Fruit fly (Drosophila melanogaster) whole organism, embryonic: Measurements from ENCODE around the gene Rai1.

Experiments
- Adf1 ChIP-seq: fragments of 200-800 bp; sonication (Bioruptor generic); IDR thresholded peaks from 2 replicates; pipeline ENCODE4 v1.3.6; 2022; ENCODE audit warnings: missing biosample characterization, missing genetic modification characterization
- Asciz ChIP-seq: fragments of 200-800 bp; sonication (Bioruptor generic); optimal IDR thresholded peaks from 2 replicates; lab custom pipeline; 2017; ENCODE audit warnings: missing biosample characterization, mild to moderate bottlenecking, missing genetic modification characterization, missing genetic modification reagents
- B-H1 ChIP-seq: fragments of 200-800 bp; sonication (Bioruptor generic); IDR thresholded peaks from 3 replicates; pipeline ENCODE4 v1.3.6; 2022; ENCODE audit warnings: missing biosample characterization, missing genetic modification characterization
- CG10267 ChIP-seq: fragments of 200-800 bp; sonication (Bioruptor generic); optimal IDR thresholded peaks from 2 replicates; lab custom pipeline; 2018; ENCODE audit warnings: missing biosample characterization, mild to moderate bottlenecking, missing genetic modification characterization, moderate library complexity
- CG10565 ChIP-seq: fragments of 200-800 bp; sonication (Bioruptor generic); optimal IDR thresholded peaks from 3 replicates; lab custom pipeline; 2016; ENCODE audit warnings: missing biosample characterization, mild to moderate bottlenecking, missing genetic modification characterization
- CG11560 ChIP-seq: fragments of 200-800 bp; sonication (Bioruptor generic); IDR thresholded peaks from 3 replicates; pipeline ENCODE4 v1.3.6; 2022; ENCODE audit warnings: missing biosample characterization, missing genetic modification characterization
- CG11723 ChIP-seq: fragments of 200-800 bp; sonication (Bioruptor generic); optimal IDR thresholded peaks from 2 replicates; lab custom pipeline; 2017; ENCODE audit warnings: missing biosample characterization, mild to moderate bottlenecking, missing genetic modification characterization
- CG12155 ChIP-seq: fragments of 200-800 bp; sonication (Bioruptor generic); optimal IDR thresholded peaks from 3 replicates; lab custom pipeline; 2016; ENCODE audit warnings: missing biosample characterization, missing genetic modification characterization
- CG13287 ChIP-seq: fragments of 200-800 bp; sonication (Bioruptor generic); IDR thresholded peaks from 2 replicates; pipeline ENCODE4 v1.3.6; 2022; ENCODE audit warnings: missing biosample characterization, missing genetic modification characterization; ENCODE audit not compliant: partially characterized antibody
- CG17361 ChIP-seq: fragments of 200-800 bp; sonication (Bioruptor generic); IDR thresholded peaks from 3 replicates; pipeline ENCODE4 v1.3.6; 2022; ENCODE audit warnings: missing biosample characterization, missing genetic modification characterization
- CG17829 ChIP-seq: fragments of 200-800 bp; optimal IDR thresholded peaks from 2 replicates; lab custom pipeline; 2019; ENCODE audit warnings: missing biosample characterization, mild to moderate bottlenecking, missing genetic modification characterization, moderate library complexity
- CG17912 ChIP-seq: fragments of 200-800 bp; sonication (Bioruptor generic); optimal IDR thresholded peaks from 2 replicates; lab custom pipeline; 2018; ENCODE audit warnings: missing biosample characterization, mild to moderate bottlenecking, missing genetic modification characterization
- CG2202 ChIP-seq: fragments of 200-800 bp; sonication (Bioruptor generic); optimal IDR thresholded peaks from 2 replicates; lab custom pipeline; 2018; ENCODE audit warnings: missing biosample characterization, mild to moderate bottlenecking, missing genetic modification characterization
- CG4328 ChIP-seq: fragments of 200-800 bp; sonication (Bioruptor generic); optimal IDR thresholded peaks from 3 replicates; lab custom pipeline; 2017; ENCODE audit warnings: missing biosample characterization, missing genetic modification reagents, missing genetic modification characterization
- CG4360 ChIP-seq: fragments of 200-800 bp; sonication (Bioruptor generic); IDR thresholded peaks from 2 replicates; pipeline ENCODE4 v1.3.6; 2022; ENCODE audit warnings: missing biosample characterization, missing genetic modification characterization
- CG6683 ChIP-seq: fragments of 200-800 bp; sonication (Bioruptor generic); optimal IDR thresholded peaks from 2 replicates; lab custom pipeline; 2017; ENCODE audit warnings: missing biosample characterization, mild to moderate bottlenecking, missing genetic modification characterization, missing genetic modification reagents
- CG8924 ChIP-seq: fragments of 200-800 bp; optimal IDR thresholded peaks from 3 replicates; lab custom pipeline; 2019; ENCODE audit warnings: missing biosample characterization, mild to moderate bottlenecking, missing genetic modification characterization, moderate library complexity
- Chrac-16 ChIP-seq: fragments of 200-800 bp; sonication (Bioruptor generic); optimal IDR thresholded peaks from 3 replicates; lab custom pipeline; 2016; ENCODE audit warnings: missing biosample characterization, missing genetic modification characterization
- D ChIP-seq, 2 experiments: fragments of 200-800 bp in 1 of 2; fragments of >200 bp in 1 of 2; sonication (Bioruptor generic) in 1 of 2; optimal IDR thresholded peaks; 2 replicates in 1 of 2; 3 replicates in 1 of 2; lab custom pipeline; 2017; ENCODE audit warnings: mild to moderate bottlenecking in 1 of 2, missing biosample characterization in 1 of 2, missing genetic modification characterization in 1 of 2, missing genetic modification reagents in 1 of 2
- Dek ChIP-seq: fragments of 200-800 bp; sonication (Bioruptor generic); optimal IDR thresholded peaks from 3 replicates; lab custom pipeline; 2019; ENCODE audit warnings: missing biosample characterization, mild to moderate bottlenecking, missing genetic modification characterization, moderate library complexity
- Dp ChIP-seq: fragments of 200-800 bp; sonication (Bioruptor generic); optimal IDR thresholded peaks from 2 replicates; lab custom pipeline; 2018; ENCODE audit warnings: missing biosample characterization, mild to moderate bottlenecking, missing genetic modification characterization, moderate library complexity
- Eip74EF ChIP-seq, 2 experiments: fragments of 200-800 bp in 1 of 2; fragments of >200 bp in 1 of 2; sonication (Bioruptor generic) in 1 of 2; optimal IDR thresholded peaks; 2 replicates each; lab custom pipeline; 2017 to 2019; ENCODE audit warnings: missing biosample characterization in 2 of 2, missing genetic modification characterization in 2 of 2, mild to moderate bottlenecking in 1 of 2, moderate library complexity in 1 of 2
- H2.0 ChIP-seq: fragments of 200-800 bp; sonication (Bioruptor generic); IDR thresholded peaks from 2 replicates; pipeline ENCODE4 v1.3.6; 2022; ENCODE audit warnings: missing biosample characterization, missing genetic modification characterization
- HLH3B ChIP-seq: fragments of 200-800 bp; sonication (Bioruptor generic); IDR thresholded peaks from 2 replicates; pipeline ENCODE4 v1.3.6; 2022; ENCODE audit warnings: missing biosample characterization, missing genetic modification characterization
- HLH4C ChIP-seq: fragments of 200-800 bp; sonication (Bioruptor generic); IDR thresholded peaks from 3 replicates; pipeline ENCODE4 v1.3.6; 2022; ENCODE audit warnings: missing biosample characterization, missing genetic modification characterization; ENCODE audit not compliant: partially characterized antibody
- HmgZ ChIP-seq: fragments of 200-800 bp; sonication (Bioruptor generic); optimal IDR thresholded peaks from 2 replicates; lab custom pipeline; 2018; ENCODE audit warnings: missing biosample characterization, mild to moderate bottlenecking, missing genetic modification characterization
- Poxn ChIP-seq: fragments of 200-800 bp; sonication (Bioruptor generic); IDR thresholded peaks from 2 replicates; pipeline ENCODE4 v1.3.6; 2022; ENCODE audit warnings: missing biosample characterization, missing genetic modification characterization
- Sry-δ ChIP-seq: fragments of 200-800 bp; sonication (Bioruptor generic); optimal IDR thresholded peaks from 2 replicates; lab custom pipeline; 2016; ENCODE audit warnings: missing biosample characterization, missing genetic modification characterization
- Xrp1 ChIP-seq: fragments of 200-800 bp; sonication (Bioruptor generic); IDR thresholded peaks from 2 replicates; pipeline ENCODE4 v1.3.6; 2022; ENCODE audit warnings: missing biosample characterization, missing genetic modification characterization
- amos ChIP-seq: fragments of 200-800 bp; sonication (Bioruptor generic); IDR thresholded peaks from 2 replicates; pipeline ENCODE4 v1.3.6; 2022; ENCODE audit warnings: missing biosample characterization, missing genetic modification characterization; ENCODE audit not compliant: partially characterized antibody
- ato ChIP-seq: fragments of 200-800 bp; sonication (Bioruptor generic); IDR thresholded peaks from 2 replicates; pipeline ENCODE4 v1.3.6; 2022; ENCODE audit warnings: missing biosample characterization, missing genetic modification characterization; ENCODE audit not compliant: partially characterized antibody
- br ChIP-seq: fragments of >200 bp; optimal IDR thresholded peaks from 2 replicates; lab custom pipeline; 2017
- cato ChIP-seq: fragments of 200-800 bp; sonication (Bioruptor generic); optimal IDR thresholded peaks from 2 replicates; lab custom pipeline; 2016; ENCODE audit warnings: missing biosample characterization, missing genetic modification characterization, borderline replicate concordance
- chn ChIP-seq: fragments of 200-800 bp; sonication (Bioruptor generic); optimal IDR thresholded peaks from 2 replicates; lab custom pipeline; 2016; ENCODE audit warnings: missing biosample characterization, missing genetic modification characterization
- dimm ChIP-seq: fragments of 200-800 bp; sonication (Bioruptor generic); IDR thresholded peaks from 2 replicates; pipeline ENCODE4 v1.3.6; 2022; ENCODE audit warnings: missing biosample characterization, missing genetic modification characterization
- dpn ChIP-seq, 2 experiments: fragments of 200-800 bp; sonication (Bioruptor generic); optimal IDR thresholded peaks; 3 replicates each; lab custom pipeline; 2016; ENCODE audit warnings: missing biosample characterization in 2 of 2, missing genetic modification characterization in 2 of 2
- ems ChIP-seq: fragments of 200-800 bp; sonication (Bioruptor generic); optimal IDR thresholded peaks from 3 replicates; lab custom pipeline; 2016; ENCODE audit warnings: missing biosample characterization, missing genetic modification characterization
- ewg ChIP-seq: fragments of 200-800 bp; sonication (Bioruptor generic); optimal IDR thresholded peaks from 3 replicates; lab custom pipeline; 2017; ENCODE audit warnings: mild to moderate bottlenecking, missing biosample characterization, missing genetic modification reagents, missing genetic modification characterization
- gcm2 ChIP-seq: fragments of 200-800 bp; sonication (Bioruptor generic); optimal IDR thresholded peaks from 2 replicates; lab custom pipeline; 2016; ENCODE audit warnings: missing biosample characterization, missing genetic modification characterization
- hth ChIP-seq: fragments of >200 bp; optimal IDR thresholded peaks from 2 replicates; lab custom pipeline; 2017; ENCODE audit warnings: inconsistent platforms
- ind ChIP-seq: fragments of 200-800 bp; sonication (Bioruptor generic); optimal IDR thresholded peaks from 3 replicates; lab custom pipeline; 2016; ENCODE audit warnings: missing biosample characterization, missing genetic modification characterization
- nau ChIP-seq: fragments of 200-800 bp; sonication (Bioruptor generic); optimal IDR thresholded peaks from 3 replicates; lab custom pipeline; 2017; ENCODE audit warnings: missing biosample characterization, mild to moderate bottlenecking, missing genetic modification characterization, missing genetic modification reagents
- ro ChIP-seq: fragments of 200-800 bp; sonication (Bioruptor generic); IDR thresholded peaks from 2 replicates; pipeline ENCODE4 v1.3.6; 2022; ENCODE audit warnings: missing biosample characterization, missing genetic modification characterization
- slp2 ChIP-seq: fragments of 200-800 bp; sonication (Bioruptor generic); optimal IDR thresholded peaks from 2 replicates; lab custom pipeline; 2016; ENCODE audit warnings: missing biosample characterization, missing genetic modification characterization
- ssp ChIP-seq: fragments of 200-800 bp; sonication (Bioruptor generic); IDR thresholded peaks from 2 replicates; pipeline ENCODE4 v1.3.6; 2022; ENCODE audit warnings: missing biosample characterization, missing genetic modification characterization
- sug ChIP-seq: fragments of 200-800 bp; optimal IDR thresholded peaks from 2 replicates; lab custom pipeline; 2019; ENCODE audit warnings: missing biosample characterization, mild to moderate bottlenecking, missing genetic modification characterization, moderate library complexity
- toy ChIP-seq: fragments of 200-800 bp; sonication (Bioruptor generic); IDR thresholded peaks from 2 replicates; pipeline ENCODE4 v1.3.6; 2022; ENCODE audit warnings: missing biosample characterization, missing genetic modification characterization
- ttk ChIP-seq: fragments of 200-800 bp; sonication (Bioruptor generic); IDR thresholded peaks from 2 replicates; pipeline ENCODE4 v2.1.2; 2022; ENCODE audit warnings: missing biosample characterization, missing genetic modification characterization
- zfh1 ChIP-seq: fragments of 200-800 bp; sonication (Bioruptor generic); IDR thresholded peaks from 3 replicates; pipeline ENCODE4 v1.3.6; 2022; ENCODE audit warnings: missing biosample characterization, missing genetic modification characterization

Gene Rai1

DNA sequence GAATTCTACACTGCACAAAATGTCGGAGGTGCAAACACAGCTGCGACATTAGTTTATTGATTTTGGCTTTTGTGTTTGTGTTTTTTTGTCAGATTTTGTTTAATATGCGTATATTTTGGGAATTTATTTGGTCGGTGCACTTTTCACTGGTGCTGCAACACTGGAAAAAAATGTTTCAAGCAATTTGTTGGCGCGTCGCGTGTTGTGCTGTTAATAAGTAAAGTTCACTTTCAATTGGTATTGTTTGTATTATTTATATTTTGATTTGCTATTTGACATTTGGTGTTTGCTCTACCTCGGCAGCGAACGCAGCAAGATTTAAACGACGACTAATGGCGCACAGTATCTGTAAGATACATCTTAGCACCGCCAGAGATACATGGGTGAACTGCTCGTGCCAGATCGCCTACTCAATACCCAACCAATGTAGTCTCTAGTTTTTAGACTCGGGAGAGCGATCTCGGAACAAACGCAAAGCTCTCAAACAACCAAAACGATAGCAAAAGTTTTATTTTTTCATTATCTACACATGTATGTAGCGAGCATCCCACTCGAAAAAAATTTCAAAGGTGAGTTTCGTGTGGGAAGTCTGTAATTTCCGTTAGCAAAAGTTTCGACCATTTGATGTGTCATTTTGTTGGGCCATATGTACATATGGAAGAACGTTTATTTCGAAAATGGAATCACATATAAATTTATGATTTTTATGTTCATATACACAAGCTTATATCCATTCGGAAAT is 20.8 kb downstream of the Rai1 start (continued):
- TF ChIP-seq amos (GFP tag; lab: Robert Waterston, UW) (no peak; the same call in 1 of the 2 replicates), ind (GFP tag; lab: Kevin White, UChicago) (peak; percentile 60), ems (GFP tag; lab: Kevin White, UChicago) (peak; percentile 49), CG10565 (GFP tag; lab: Kevin White, UChicago) (no peak), ssp (GFP tag; lab: Robert Waterston, UW) (no peak), CG11723 (GFP tag; lab: Kevin White, UChicago) (peak; percentile 21), Sry-δ (GFP tag; lab: Kevin White, UChicago) (no peak), CG11560 (tag; lab: Robert Waterston, UW) (0 out of 3 replicates have a peak, but pooled peaks have one; percentile 19), ro (GFP tag; lab: Robert Waterston, UW) (no peak), nau (GFP tag; lab: Kevin White, UChicago) (peak; percentile 11), hth (lab: Kevin White, UChicago) (no peak), HLH3B (peak; percentile 43; the same call in 1 of the 2 replicates), Xrp1 (GFP tag; lab: Robert Waterston, UW) (peak; percentile 45; the same call in 1 of the 2 replicates), B-H1 (GFP tag; lab: Robert Waterston, UW) (no peak), CG10267 (tag; lab: Kevin White, UChicago) (peak; percentile 4), CG6683 (GFP tag; lab: Kevin White, UChicago) (no peak), Poxn (no peak), dpn (GFP tag; optimal IDR thresholded peaks at IDR 0.05; lab: Kevin White, UChicago) (peak; percentile 47 to 59), CG17912 (GFP tag; lab: Kevin White, UChicago) (no peak), Chrac-16 (GFP tag; lab: Kevin White, UChicago) (peak; percentile 40), br (lab: Kevin White, UChicago) (no peak), D (optimal IDR thresholded peaks at IDR 0.05; lab: Kevin White, UChicago) (no peak), D (GFP tag; optimal IDR thresholded peaks at IDR 0.05; lab: Kevin White, UChicago) (peak; percentile 35), dimm (GFP tag; lab: Robert Waterston, UW) (no peak), chn (GFP tag; lab: Kevin White, UChicago) (no peak), zfh1 (GFP tag; lab: Robert Waterston, UW) (peak; percentile 41; the same call in 1 of the 3 replicates), slp2 (GFP tag; lab: Kevin White, UChicago) (peak; percentile 53), H2.0 (0 out of 2 replicates have a peak, but pooled peaks have one; percentile 21), Asciz (peak; percentile 25), CG12155 (GFP tag; lab: Kevin White, UChicago) (peak; percentile 38), HLH4C (GFP tag; lab: Robert Waterston, UW) (no peak), CG8924 (tag; lab: Kevin White, UChicago) (peak; percentile 31), ewg (GFP tag; lab: Kevin White, UChicago) (peak; percentile 29), gcm2 (GFP tag; lab: Kevin White, UChicago) (peak; percentile 10), Adf1 (GFP tag; lab: Robert Waterston, UW) (no peak), CG4328 (GFP tag; lab: Kevin White, UChicago) (peak; percentile 7), CG4360 (no peak), CG17829 (tag; lab: Kevin White, UChicago) (no peak), Dek (tag; lab: Kevin White, UChicago) (no peak), toy (GFP tag; lab: Robert Waterston, UW) (no peak), HmgZ (tag; lab: Kevin White, UChicago) (no peak), CG17361 (peak; percentile 55; the same call in 2 of the 3 replicates), CG13287 (GFP tag; lab: Robert Waterston, UW) (0 out of 2 replicates have a peak, but pooled peaks have one; percentile 20), Dp (no peak), CG2202 (tag; lab: Kevin White, UChicago) (no peak), sug (tag; lab: Kevin White, UChicago) (no peak), ttk (GFP tag; lab: Robert Waterston, UW) (no peak), cato (GFP tag; lab: Kevin White, UChicago) (no peak), Eip74EF (GFP tag; optimal IDR thresholded peaks at IDR 0.05; lab: Kevin White, UChicago) (no peak), ato (GFP tag; lab: Robert Waterston, UW) (no peak)
